Worm (Caenorhabditis elegans) whole organism, L4/young adult: ENCODE measurements around the gene ZK673.6.

Experiments used
- W03F9.2 ChIP-seq: fragments of 150-350 bp; optimal IDR thresholded peaks from 2 replicates; lab custom pipeline; 2014; ENCODE audit warnings: missing biosample characterization, missing genetic modification characterization
- him-1 ChIP-seq: sonication (generic microtip); optimal IDR thresholded peaks from 2 replicates; lab custom pipeline; 2016; ENCODE audit warnings: missing genotype, missing genetic modification reagents, missing genetic modification characterization, missing compliant biosample characterization

DNA sequence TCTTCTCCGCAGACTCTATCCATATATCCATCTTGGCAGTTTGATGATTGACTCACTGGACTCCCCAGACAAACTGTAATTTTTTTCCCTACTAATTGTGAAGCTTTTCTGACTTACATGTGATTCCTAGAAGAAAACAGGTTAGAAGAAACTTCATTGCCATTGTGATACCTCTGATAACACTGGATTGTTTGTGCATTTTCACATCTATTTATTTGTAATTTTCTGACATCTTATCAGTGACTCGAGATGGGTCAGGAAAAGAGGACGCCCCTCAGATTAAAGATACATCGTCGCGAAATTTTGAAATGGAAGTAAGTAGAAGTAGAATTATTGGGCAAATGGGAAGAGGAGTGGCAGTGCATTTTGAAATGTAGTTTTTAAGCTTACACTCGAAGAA, 26.2 kb upstream of the ZK673.6 start, which contains the start of gene clec-61:
- TF ChIP-seq him-1 (tag; lab: Kevin White, UChicago) = no peak
- TF ChIP-seq W03F9.2 = no peak
